Fruit fly (Drosophila melanogaster): ENCODE results near the gene CG1233.

Gene CG1233

DNA sequence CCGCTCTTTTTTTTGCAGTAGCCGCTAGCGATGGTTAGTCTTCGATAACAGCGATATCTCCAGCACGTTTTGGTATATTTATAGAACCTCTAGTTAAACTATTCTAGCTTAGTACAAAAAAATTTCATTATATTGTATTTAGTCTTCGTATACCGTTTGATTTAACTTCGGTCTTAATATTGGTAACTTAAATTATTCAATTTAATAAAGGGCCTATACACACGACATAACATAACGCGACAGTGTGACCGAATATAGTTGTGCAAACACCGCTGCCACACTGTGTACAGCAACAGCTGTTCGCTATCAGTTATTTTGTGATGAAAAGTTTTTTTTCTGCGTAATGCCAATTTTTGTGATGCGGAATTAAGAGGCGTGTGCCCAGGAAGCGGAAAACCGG, at the start of gene CG1233, which contains the start of gene Cdc5:
TSS of gene CG1233 (plus strand) at position 272 of the 400 bp plus-strand sequence.
TSS of gene Cdc5 (minus strand) at position 183 of the 400 bp plus-strand sequence.
- TF ChIP-seq psq (optimal IDR thresholded peaks at IDR 0.05) (no peak), h (optimal IDR thresholded peaks at IDR 0.05) (no peak), ttk (optimal IDR thresholded peaks at IDR 0.05) (no peak), Myc (optimal IDR thresholded peaks at IDR 0.05) (no peak), Sin3A (optimal IDR thresholded peaks at IDR 0.05) (no peak), insv (optimal IDR thresholded peaks at IDR 0.05) (no peak)

DNA sequence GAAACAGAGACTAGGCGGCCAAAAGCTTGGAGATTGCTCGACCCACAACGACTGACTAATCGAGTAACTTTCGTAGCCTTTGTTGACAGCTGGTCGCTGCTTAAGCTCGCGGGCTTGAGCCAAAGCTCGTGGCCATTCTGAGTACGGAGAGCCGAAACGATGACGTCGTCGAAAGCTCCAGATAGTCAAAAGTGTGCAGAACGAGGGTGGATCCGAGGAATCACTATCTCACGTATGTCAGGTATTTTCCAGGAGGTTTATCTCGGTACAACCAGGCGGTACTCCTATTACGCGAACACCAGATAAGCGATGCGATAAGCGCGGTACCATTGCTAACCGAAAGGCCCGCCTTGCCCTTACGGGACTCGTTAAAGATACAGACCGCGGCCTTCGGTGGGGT, 49.7 kb upstream of the CG1233 start:
- TF ChIP-seq insv (optimal IDR thresholded peaks at IDR 0.05) (no peak), h (optimal IDR thresholded peaks at IDR 0.05) (no peak), Myc (optimal IDR thresholded peaks at IDR 0.05) (no peak), Sin3A (optimal IDR thresholded peaks at IDR 0.05) (no peak), ttk (optimal IDR thresholded peaks at IDR 0.05) (no peak), psq (optimal IDR thresholded peaks at IDR 0.05) (no peak)

DNA sequence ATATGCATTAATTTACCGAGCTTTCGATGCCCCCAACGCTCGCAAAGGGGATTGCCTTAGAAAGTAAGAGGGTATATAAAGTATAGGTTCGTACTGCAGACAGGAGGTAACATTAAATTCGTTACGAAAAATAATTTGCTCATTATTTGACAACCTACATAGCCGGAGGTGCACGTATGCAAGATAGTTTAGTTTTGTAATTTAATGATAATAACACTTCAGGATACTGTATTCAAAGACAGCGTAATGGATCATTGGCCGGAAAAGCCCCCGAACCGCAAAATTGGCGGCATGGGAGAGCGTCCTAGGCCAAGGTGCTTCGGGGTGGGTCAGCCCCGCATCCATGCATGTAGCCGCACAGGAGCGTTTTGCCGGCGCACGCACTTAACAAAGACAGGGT, 48.9 kb upstream of the CG1233 start:
- TF ChIP-seq ttk (optimal IDR thresholded peaks at IDR 0.05) (no peak), h (optimal IDR thresholded peaks at IDR 0.05) (no peak), psq (optimal IDR thresholded peaks at IDR 0.05) (no peak), Sin3A (optimal IDR thresholded peaks at IDR 0.05) (no peak), Myc (optimal IDR thresholded peaks at IDR 0.05) (no peak), insv (optimal IDR thresholded peaks at IDR 0.05) (no peak)

DNA sequence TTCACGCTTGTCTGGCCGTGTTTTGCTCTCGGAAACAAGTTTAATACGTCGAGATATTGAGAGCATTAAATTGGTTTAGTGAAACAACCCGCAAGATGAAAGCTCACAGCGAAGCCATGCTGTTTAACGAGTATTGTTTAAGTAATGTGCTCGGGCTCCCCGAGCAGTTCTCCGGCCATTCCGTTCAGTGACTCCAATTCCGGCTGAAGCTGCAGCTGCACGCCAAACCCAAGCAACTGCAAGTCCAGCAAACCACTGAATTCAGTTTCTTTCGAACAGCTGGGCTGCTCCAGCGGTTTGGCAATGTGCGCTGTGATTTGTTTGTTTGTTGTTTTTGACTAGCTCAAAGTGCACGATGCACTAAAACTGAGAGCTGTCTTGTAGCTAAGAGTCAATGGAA, 46.1 kb upstream of the CG1233 start:
- TF ChIP-seq insv (optimal IDR thresholded peaks at IDR 0.05) = no peak
- TF ChIP-seq psq (optimal IDR thresholded peaks at IDR 0.05) = no peak
- no peak for TF ChIP-seq h (optimal IDR thresholded peaks at IDR 0.05)
- TF ChIP-seq Myc (optimal IDR thresholded peaks at IDR 0.05) = no peak
- TF ChIP-seq ttk (optimal IDR thresholded peaks at IDR 0.05) = no peak
- no peak for TF ChIP-seq Sin3A (optimal IDR thresholded peaks at IDR 0.05)

DNA sequence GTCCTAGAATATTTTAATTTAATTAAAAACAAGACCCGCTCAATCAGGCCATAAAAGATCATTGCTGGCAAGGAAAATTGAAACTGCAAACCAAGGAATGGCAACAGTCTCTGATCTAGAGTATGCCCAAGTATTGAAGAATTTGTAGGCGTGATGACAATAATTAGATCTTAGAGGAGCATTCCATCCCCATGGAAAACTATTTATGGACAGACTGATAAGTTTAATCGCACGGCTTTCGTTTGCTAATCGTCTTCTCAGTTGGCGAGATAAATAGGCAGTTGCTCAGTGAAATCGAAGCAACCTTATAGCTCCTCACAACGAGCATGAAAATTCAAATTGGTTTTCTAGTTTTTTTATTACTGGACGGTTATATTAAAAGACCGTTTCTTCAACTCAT, 44.5 kb upstream of the CG1233 start, which contains the start of gene ddbt:
TSS of gene ddbt (plus strand) at position 301 of the 400 bp plus-strand sequence.
- TF ChIP-seq h (optimal IDR thresholded peaks at IDR 0.05) (no peak), insv (optimal IDR thresholded peaks at IDR 0.05) (no peak), Myc (optimal IDR thresholded peaks at IDR 0.05) (no peak), psq (optimal IDR thresholded peaks at IDR 0.05) (no peak), ttk (optimal IDR thresholded peaks at IDR 0.05) (no peak)

DNA sequence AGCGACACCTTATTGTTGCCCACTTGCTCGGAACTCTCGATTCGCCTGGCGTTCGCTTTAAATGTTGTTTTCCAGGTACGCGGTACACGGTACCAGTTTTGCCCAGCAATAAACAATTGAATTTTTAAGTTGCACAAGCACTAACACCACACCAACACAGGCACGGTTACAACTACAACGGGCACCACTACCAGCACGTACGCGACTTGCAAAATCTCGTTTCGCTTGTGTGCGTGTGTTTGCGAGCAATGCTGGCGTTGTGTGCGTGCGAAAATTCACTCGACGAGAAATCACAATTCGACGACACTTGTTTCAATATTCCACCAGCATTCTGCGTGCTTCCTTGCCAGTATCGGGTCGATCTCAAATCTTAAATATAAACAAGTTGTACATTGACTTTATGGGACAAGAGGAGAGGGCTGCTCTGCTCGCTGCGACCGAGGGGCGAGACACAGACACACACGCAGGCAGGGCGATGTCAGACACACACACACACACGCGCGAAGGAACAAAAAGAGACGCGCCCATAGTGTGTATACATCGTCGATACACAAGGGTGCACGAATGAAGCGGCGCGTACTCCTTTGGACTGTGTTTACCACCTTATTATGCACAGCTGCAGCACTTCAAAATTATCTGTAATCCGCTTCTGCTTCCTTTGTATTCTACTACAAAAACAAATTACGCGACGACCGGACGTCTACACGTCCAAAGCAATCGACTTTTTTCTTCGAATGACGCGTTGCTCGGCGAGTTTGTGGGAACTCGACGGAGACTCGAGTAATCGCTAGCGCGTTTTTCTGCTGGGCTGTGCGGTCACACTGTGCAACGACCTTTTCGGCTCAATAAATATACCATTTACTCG, 41.9 kb upstream of the CG1233 start, which contains the start of gene fwd:
TSS of gene fwd (minus strand) at position 740 of the 865 bp plus-strand sequence.
- TF ChIP-seq ttk (optimal IDR thresholded peaks at IDR 0.05) (no peak), Sin3A (optimal IDR thresholded peaks at IDR 0.05) (no peak), insv (optimal IDR thresholded peaks at IDR 0.05) (no peak), psq (optimal IDR thresholded peaks at IDR 0.05) (no peak), h (optimal IDR thresholded peaks at IDR 0.05) (no peak), Myc (optimal IDR thresholded peaks at IDR 0.05) (no peak)

DNA sequence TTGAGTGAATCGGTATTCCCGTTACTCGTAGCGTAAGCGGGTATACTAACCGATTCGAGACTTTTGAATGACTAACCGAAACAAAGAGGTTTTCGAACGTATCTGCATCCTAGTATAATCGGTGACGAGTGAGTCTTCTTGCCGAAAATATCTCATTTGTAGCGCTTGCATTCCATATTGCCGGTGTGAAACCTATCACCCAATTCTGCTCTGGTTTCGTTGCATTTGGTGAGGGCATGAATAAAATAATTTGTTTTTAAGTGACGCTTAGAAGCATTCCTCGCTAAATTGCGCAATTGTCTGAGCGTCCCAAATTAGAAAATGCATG, 41.3 kb upstream of the CG1233 start:
- TF ChIP-seq h (optimal IDR thresholded peaks at IDR 0.05) = no peak
- TF ChIP-seq psq (optimal IDR thresholded peaks at IDR 0.05) = no peak
- TF ChIP-seq Sin3A (optimal IDR thresholded peaks at IDR 0.05) = no peak
- TF ChIP-seq Myc (optimal IDR thresholded peaks at IDR 0.05) = no peak
- TF ChIP-seq insv (optimal IDR thresholded peaks at IDR 0.05) = no peak
- no peak for TF ChIP-seq ttk (optimal IDR thresholded peaks at IDR 0.05)

DNA sequence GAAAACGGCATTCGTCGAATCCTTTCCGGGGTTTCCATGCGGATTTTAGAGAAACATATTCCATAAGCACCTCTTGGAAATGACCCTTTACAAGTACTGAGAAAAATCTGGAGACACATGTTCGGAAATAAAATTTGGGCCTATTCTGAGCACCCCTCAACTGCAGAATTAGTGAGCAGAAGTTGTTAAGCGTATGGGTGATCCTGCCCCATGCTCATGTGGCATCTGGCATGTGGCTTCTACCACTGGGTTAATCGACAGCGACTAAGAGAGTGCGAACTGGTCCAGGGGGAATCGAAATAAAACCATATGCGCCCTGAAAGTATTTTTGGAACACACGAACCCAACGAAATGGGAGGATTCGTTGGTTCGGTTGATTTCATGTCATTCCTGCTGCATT, 40.5 kb upstream of the CG1233 start:
- TF ChIP-seq insv (optimal IDR thresholded peaks at IDR 0.05) = no peak
- TF ChIP-seq psq (optimal IDR thresholded peaks at IDR 0.05) = no peak
- no peak for TF ChIP-seq h (optimal IDR thresholded peaks at IDR 0.05)
- no peak for TF ChIP-seq Myc (optimal IDR thresholded peaks at IDR 0.05)
- no peak for TF ChIP-seq Sin3A (optimal IDR thresholded peaks at IDR 0.05)

DNA sequence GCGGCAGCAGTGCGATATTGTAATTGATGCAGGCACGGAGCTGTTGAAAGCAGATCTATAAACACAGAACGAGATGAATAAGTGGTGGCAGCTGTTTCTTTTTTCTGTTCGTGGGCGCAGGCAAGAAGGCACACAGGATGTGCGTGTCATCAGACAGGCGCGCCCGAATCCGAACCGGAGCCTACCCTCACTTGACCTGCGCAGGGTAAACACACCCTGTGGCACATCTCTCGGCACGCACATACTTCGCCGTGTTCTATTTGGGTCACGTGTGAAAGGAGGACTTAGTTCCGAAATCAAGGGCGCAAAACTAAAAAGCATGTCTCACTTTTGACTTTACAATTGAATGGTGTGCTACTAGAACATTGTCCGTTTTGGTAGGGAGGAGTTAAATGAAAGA, 39.8 kb upstream of the CG1233 start:
- TF ChIP-seq Myc (optimal IDR thresholded peaks at IDR 0.05) (no peak), psq (optimal IDR thresholded peaks at IDR 0.05) (no peak), h (optimal IDR thresholded peaks at IDR 0.05) (no peak), ttk (optimal IDR thresholded peaks at IDR 0.05) (no peak), insv (optimal IDR thresholded peaks at IDR 0.05) (no peak), Sin3A (optimal IDR thresholded peaks at IDR 0.05) (no peak)

DNA sequence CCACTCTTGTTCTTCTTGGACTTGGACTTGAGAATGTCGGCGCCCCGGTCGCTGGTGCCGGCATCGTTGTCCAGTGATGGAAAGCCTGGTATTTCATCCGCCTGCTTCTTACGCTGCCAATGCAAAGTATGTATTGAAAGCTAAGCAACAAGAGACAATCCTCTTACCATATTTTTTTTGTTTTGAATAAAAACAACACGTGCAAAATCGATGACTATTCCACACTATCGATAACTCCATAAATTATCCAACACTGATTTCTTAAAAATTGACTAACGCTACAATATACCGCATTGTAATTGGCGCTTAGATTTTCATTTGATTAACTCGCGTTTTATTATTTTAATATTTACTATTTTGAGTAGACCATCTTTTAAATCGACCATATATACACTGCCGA, 36.8 kb upstream of the CG1233 start, which contains the start of gene CG32344:
TSS of gene CG32344 (minus strand) at position 235 of the 400 bp plus-strand sequence.
- TF ChIP-seq Sin3A (optimal IDR thresholded peaks at IDR 0.05) (no peak), h (optimal IDR thresholded peaks at IDR 0.05) (no peak), Myc (optimal IDR thresholded peaks at IDR 0.05) (no peak), insv (optimal IDR thresholded peaks at IDR 0.05) (no peak)

DNA sequence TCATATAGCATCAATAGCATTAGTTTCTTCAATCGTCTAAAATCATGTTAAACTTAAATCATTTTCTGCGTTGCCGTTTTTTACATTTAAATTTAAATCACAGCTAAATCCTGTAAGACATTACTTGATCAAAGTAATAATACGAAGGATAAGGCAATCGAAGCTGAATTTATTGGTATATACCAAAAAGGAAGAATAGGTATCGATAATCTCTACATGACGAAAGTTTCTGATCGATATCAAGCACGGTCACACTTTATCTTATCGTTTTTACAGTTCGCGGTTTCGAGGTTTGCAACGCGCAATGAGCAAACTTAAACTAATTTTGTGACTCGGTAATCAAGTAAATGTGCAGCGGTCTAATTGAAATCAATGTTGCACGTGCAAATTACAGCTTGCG, 33.4 kb upstream of the CG1233 start, which contains the start of the genes Atac3 and Ptpmeg:
TSS of gene Atac3 (minus strand) at position 160 of the 400 bp plus-strand sequence.
TSS of gene Ptpmeg (plus strand) at position 265 of the 400 bp plus-strand sequence.
- TF ChIP-seq Sin3A (optimal IDR thresholded peaks at IDR 0.05) = no peak
- no peak for TF ChIP-seq psq (optimal IDR thresholded peaks at IDR 0.05)
- no peak for TF ChIP-seq Myc (optimal IDR thresholded peaks at IDR 0.05)
- no peak for TF ChIP-seq h (optimal IDR thresholded peaks at IDR 0.05)
- no peak for TF ChIP-seq insv (optimal IDR thresholded peaks at IDR 0.05)
- TF ChIP-seq ttk (optimal IDR thresholded peaks at IDR 0.05) = no peak

DNA sequence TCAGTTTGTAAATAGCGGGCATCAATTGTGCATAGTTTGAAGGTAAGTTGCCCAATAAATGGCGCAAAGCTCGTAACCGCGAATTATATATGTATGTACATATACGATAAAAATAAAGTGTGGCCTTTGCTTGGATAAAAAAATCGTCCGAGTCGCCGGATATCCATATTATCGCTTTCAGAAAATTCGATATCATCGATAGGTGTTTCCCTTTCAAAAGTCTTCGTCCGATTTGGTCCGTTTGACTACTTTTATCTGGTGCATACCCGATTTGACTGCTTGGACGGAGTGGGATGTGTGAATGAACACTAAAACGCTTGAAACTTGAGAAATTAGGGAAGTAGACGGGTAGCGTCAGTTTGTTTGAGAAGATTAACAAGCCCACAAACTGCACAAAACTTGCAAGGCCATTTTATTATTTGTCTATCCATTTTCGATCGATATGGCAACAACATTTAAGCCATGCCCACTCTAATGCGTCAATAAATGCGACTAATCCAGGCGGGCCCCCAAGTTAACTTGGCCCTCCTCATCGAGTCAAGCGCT, 32.0 kb upstream of the CG1233 start:
- no peak for TF ChIP-seq Sin3A (optimal IDR thresholded peaks at IDR 0.05)
- TF ChIP-seq h (optimal IDR thresholded peaks at IDR 0.05) = no peak
- TF ChIP-seq ttk (optimal IDR thresholded peaks at IDR 0.05) = no peak

Data from Kc167 (cell line).